Worm (Caenorhabditis elegans): ENCODE data around the gene slo-1.

DNA sequence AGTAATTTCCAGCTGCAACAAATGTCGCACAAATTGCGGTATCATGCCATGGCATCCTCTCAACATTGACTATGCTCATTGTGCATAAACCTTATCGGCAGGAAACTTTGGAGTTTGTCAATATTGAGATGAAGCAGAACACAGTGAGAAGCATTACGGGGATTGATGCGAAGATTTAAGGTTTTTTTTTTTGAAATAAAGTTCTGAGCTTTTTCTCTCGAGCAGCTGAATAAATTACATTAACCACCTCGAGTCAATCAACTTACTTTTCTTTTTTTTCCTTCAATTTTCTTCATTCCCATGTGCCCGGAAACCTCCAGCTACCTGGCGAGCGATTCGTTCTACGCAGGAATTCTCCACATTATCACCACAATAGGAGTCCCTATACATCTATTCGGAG, 16.0 kb upstream of the slo-1 start, which contains the start of gene srh-179:
- TF ChIP-seq klf-2 (GFP tag; conservative IDR thresholded peaks at IDR 0.05) (no peak), tab-1 (GFP tag; IDR thresholded peaks at IDR 0.05) (no peak), cog-1 (tag; optimal IDR thresholded peaks at IDR 0.05) (no peak), ref-1 (GFP tag; conservative IDR thresholded peaks at IDR 0.05) (no peak), med-1 (GFP tag; optimal IDR thresholded peaks at IDR 0.05; ENCODE audit: insufficient read depth) (no peak), flt-1 (GFP tag; IDR thresholded peaks at IDR 0.05) (no peak)

Measured in whole organism, midembryonic.